Fruit fly (Drosophila melanogaster): ENCODE results near the gene CG11723.

DNA sequence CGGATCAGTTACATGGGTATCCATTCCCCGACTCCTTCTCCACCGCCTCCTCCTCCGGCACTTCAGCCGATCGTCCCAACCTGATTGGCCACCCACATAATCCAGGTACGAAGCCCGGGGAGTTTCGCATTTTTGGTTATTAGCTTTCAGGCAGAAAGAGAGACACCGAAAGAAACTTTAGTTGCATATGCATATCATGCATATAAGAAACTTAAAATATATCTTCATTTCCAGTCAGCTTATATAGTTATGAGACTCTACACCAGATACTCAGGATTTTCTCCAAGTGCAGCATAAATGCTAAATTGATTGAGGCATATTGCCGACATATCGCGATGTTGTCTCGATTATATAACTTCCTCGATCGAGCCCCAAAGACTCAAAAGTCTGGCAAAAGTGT lies 37.1 kb upstream of the CG11723 start:
- no peak for TF ChIP-seq CG33017 (tag; optimal IDR thresholded peaks at IDR 0.05)
- TF ChIP-seq ovo (GFP tag; optimal IDR thresholded peaks at IDR 0.05) = no peak
- TF ChIP-seq cnc (optimal IDR thresholded peaks at IDR 0.05) = no peak
- no peak for TF ChIP-seq tj (GFP tag; optimal IDR thresholded peaks at IDR 0.05)
- TF ChIP-seq Mnt (GFP tag; optimal IDR thresholded peaks at IDR 0.05) = no peak
- TF ChIP-seq CG11617 (GFP tag; optimal IDR thresholded peaks at IDR 0.05) = no peak
- TF ChIP-seq CG5204 (GFP tag; optimal IDR thresholded peaks at IDR 0.05) = no peak
- no peak for TF ChIP-seq Crg-1 (GFP tag; optimal IDR thresholded peaks at IDR 0.05)
